Fruit fly (Drosophila melanogaster) Kc167 (cell line): ENCODE data around the gene und.

ENCODE experiments used
- Myc ChIP-seq: fragments of >200 bp; optimal IDR thresholded peaks from 2 replicates; lab custom pipeline; 2017; ENCODE audit warnings: missing external identifiers
- Sin3A ChIP-seq: fragments of >200 bp; optimal IDR thresholded peaks from 2 replicates; lab custom pipeline; 2018; ENCODE audit warnings: missing external identifiers
- h ChIP-seq: fragments of >200 bp; optimal IDR thresholded peaks from 3 replicates; lab custom pipeline; 2018; ENCODE audit warnings: missing external identifiers
- insv ChIP-seq: fragments of >200 bp; optimal IDR thresholded peaks from 3 replicates; lab custom pipeline; 2018; ENCODE audit warnings: missing external identifiers
- psq ChIP-seq: fragments of >200 bp; optimal IDR thresholded peaks from 2 replicates; lab custom pipeline; 2017; ENCODE audit warnings: missing external identifiers
- ttk ChIP-seq: sonication (Bioruptor generic); optimal IDR thresholded peaks from 2 replicates; lab custom pipeline; 2017; ENCODE audit warnings: missing external identifiers

The und gene

dm6 chr2L:9778416-9778815 lies 15.2 kb downstream of the und start:
- TF ChIP-seq psq (lab: Kevin White, UChicago) (no peak), insv (lab: Kevin White, UChicago) (no peak), h (lab: Kevin White, UChicago) (no peak), ttk (no peak), Sin3A (lab: Kevin White, UChicago) (no peak), Myc (lab: Kevin White, UChicago) (no peak)

dm6 chr2L:9779147-9779546 lies 16.0 kb downstream of the und start:
- TF ChIP-seq psq (lab: Kevin White, UChicago), result no peak
- no peak for TF ChIP-seq h (lab: Kevin White, UChicago)
- no peak for TF ChIP-seq Myc (lab: Kevin White, UChicago)
- no peak for TF ChIP-seq insv (lab: Kevin White, UChicago)
- no peak for TF ChIP-seq ttk
- TF ChIP-seq Sin3A (lab: Kevin White, UChicago), result no peak

- TF ChIP-seq Sin3A (lab: Kevin White, UChicago) (no peak), psq (lab: Kevin White, UChicago) (no peak), ttk (no peak), insv (lab: Kevin White, UChicago) (no peak), Myc (lab: Kevin White, UChicago) (no peak), h (lab: Kevin White, UChicago) (no peak)
Observed at dm6 chr2L:9779754-9780153, 16.6 kb downstream of the und start.

- TF ChIP-seq psq (lab: Kevin White, UChicago), result no peak
- no peak for TF ChIP-seq Sin3A (lab: Kevin White, UChicago)
- no peak for TF ChIP-seq insv (lab: Kevin White, UChicago)
- TF ChIP-seq h (lab: Kevin White, UChicago), result no peak
- TF ChIP-seq ttk, result no peak
- no peak for TF ChIP-seq Myc (lab: Kevin White, UChicago)
Observed at dm6 chr2L:9782176-9782581, 19.0 kb downstream of the und start, which contains the start of gene IP3K1. TSS of gene IP3K1 (plus strand) at chr2L:9782384.

dm6 chr2L:9783130-9783529 lies 20.0 kb downstream of the und start:
- TF ChIP-seq Myc (lab: Kevin White, UChicago) (no peak), insv (lab: Kevin White, UChicago) (no peak), Sin3A (lab: Kevin White, UChicago) (no peak), psq (lab: Kevin White, UChicago) (no peak), h (lab: Kevin White, UChicago) (no peak), ttk (no peak)

dm6 chr2L:9784468-9784867 lies 21.3 kb downstream of the und start:
- TF ChIP-seq insv (lab: Kevin White, UChicago) (no peak), Sin3A (lab: Kevin White, UChicago) (no peak), psq (lab: Kevin White, UChicago) (no peak), h (lab: Kevin White, UChicago) (no peak), ttk (no peak), Myc (lab: Kevin White, UChicago) (no peak)

- TF ChIP-seq Sin3A (lab: Kevin White, UChicago), result no peak
- no peak for TF ChIP-seq ttk
- no peak for TF ChIP-seq psq (lab: Kevin White, UChicago)
- no peak for TF ChIP-seq insv (lab: Kevin White, UChicago)
- no peak for TF ChIP-seq h (lab: Kevin White, UChicago)
- no peak for TF ChIP-seq Myc (lab: Kevin White, UChicago)
Observed at dm6 chr2L:9785917-9786432, 22.8 kb downstream of the und start.

- TF ChIP-seq insv (lab: Kevin White, UChicago), result no peak
- TF ChIP-seq Myc (lab: Kevin White, UChicago), result no peak
- TF ChIP-seq ttk, result no peak
- no peak for TF ChIP-seq Sin3A (lab: Kevin White, UChicago)
- TF ChIP-seq psq (lab: Kevin White, UChicago), result no peak
- TF ChIP-seq h (lab: Kevin White, UChicago), result no peak
Observed at dm6 chr2L:9790535-9790992, 27.4 kb downstream of the und start, which contains the start of gene CG4036. TSS of gene CG4036 (plus strand) at chr2L:9790882.

dm6 chr2L:9792945-9793344 lies 29.8 kb downstream of the und start, which contains the start of gene CG13123:
TSS of gene CG13123 (minus strand) at chr2L:9793107.
- TF ChIP-seq Myc (lab: Kevin White, UChicago) (no peak), ttk (no peak), Sin3A (lab: Kevin White, UChicago) (no peak), psq (lab: Kevin White, UChicago) (no peak), insv (lab: Kevin White, UChicago) (no peak), h (lab: Kevin White, UChicago) (no peak)
